Fruit fly (Drosophila melanogaster): ENCODE results near the gene betaTub85D.
A peak's percentile ranks its signal among the peaks of the same experiment; 100 is the strongest.

betaTub85D gene

dm6 chr3R:9370413-9370812 lies 39.7 kb downstream of the betaTub85D start (continued):
- TF ChIP-seq Bgb (GFP tag; IDR thresholded peaks at IDR 0.05; ENCODE audit: partially characterized antibody): no peak
- peak; percentile 53 for TF ChIP-seq sd (tag; optimal IDR thresholded peaks at IDR 0.05)
- TF ChIP-seq ato (GFP tag; IDR thresholded peaks at IDR 0.05; ENCODE audit: partially characterized antibody): no peak
- no peak for TF ChIP-seq CG15696 (tag; optimal IDR thresholded peaks at IDR 0.05)
- peak; percentile 64; the same call in 2 of the 3 replicates for TF ChIP-seq tgo (GFP tag; IDR thresholded peaks at IDR 0.05)
- TF ChIP-seq CG12104 (GFP tag; optimal IDR thresholded peaks at IDR 0.05): peak; percentile 10
- no peak for TF ChIP-seq disco-r (GFP tag; optimal IDR thresholded peaks at IDR 0.05)
- TF ChIP-seq ewg (GFP tag; optimal IDR thresholded peaks at IDR 0.05): no peak
- TF ChIP-seq CG3407 (GFP tag; optimal IDR thresholded peaks at IDR 0.05): no peak
- no peak for TF ChIP-seq sim (GFP tag; IDR thresholded peaks at IDR 0.05)
- peak; percentile 25 for TF ChIP-seq CG6765 (GFP tag; optimal IDR thresholded peaks at IDR 0.05)
- TF ChIP-seq ftz-f1 (GFP tag; optimal IDR thresholded peaks at IDR 0.05): no peak
- no peak for TF ChIP-seq CG18764 (GFP tag; optimal IDR thresholded peaks at IDR 0.05)
- no peak for TF ChIP-seq NC2α (GFP tag; optimal IDR thresholded peaks at IDR 0.05)
- TF ChIP-seq CG15479 (GFP tag; optimal IDR thresholded peaks at IDR 0.05): no peak
- peak; percentile 50 for TF ChIP-seq sisA (GFP tag; IDR thresholded peaks at IDR 0.05)
- no peak for TF ChIP-seq Doc2 (GFP tag; IDR thresholded peaks at IDR 0.05)
- TF ChIP-seq CG4360 (GFP tag; IDR thresholded peaks at IDR 0.05): no peak
- peak; percentile 15 for TF ChIP-seq CG9727 (GFP tag; optimal IDR thresholded peaks at IDR 0.05)
- TF ChIP-seq Oaz (GFP tag; IDR thresholded peaks at IDR 0.05): peak; percentile 31; the same call in 1 of the 2 replicates
- no peak for TF ChIP-seq CG2202 (tag; optimal IDR thresholded peaks at IDR 0.05)
- no peak for TF ChIP-seq oc (tag; optimal IDR thresholded peaks at IDR 0.05)
- TF ChIP-seq CG18619 (GFP tag; optimal IDR thresholded peaks at IDR 0.05): peak; percentile 6
- TF ChIP-seq kni (GFP tag; optimal IDR thresholded peaks at IDR 0.05): no peak
- no peak for TF ChIP-seq ab (GFP tag; optimal IDR thresholded peaks at IDR 0.05)
- peak; percentile 34 for TF ChIP-seq D19B (GFP tag; optimal IDR thresholded peaks at IDR 0.05)
- TF ChIP-seq CG9932 (GFP tag; IDR thresholded peaks at IDR 0.05): peak; percentile 69
- TF ChIP-seq slp2 (GFP tag; optimal IDR thresholded peaks at IDR 0.05): peak; percentile 12
- no peak for TF ChIP-seq HmgD (GFP tag; optimal IDR thresholded peaks at IDR 0.05)

DNA sequence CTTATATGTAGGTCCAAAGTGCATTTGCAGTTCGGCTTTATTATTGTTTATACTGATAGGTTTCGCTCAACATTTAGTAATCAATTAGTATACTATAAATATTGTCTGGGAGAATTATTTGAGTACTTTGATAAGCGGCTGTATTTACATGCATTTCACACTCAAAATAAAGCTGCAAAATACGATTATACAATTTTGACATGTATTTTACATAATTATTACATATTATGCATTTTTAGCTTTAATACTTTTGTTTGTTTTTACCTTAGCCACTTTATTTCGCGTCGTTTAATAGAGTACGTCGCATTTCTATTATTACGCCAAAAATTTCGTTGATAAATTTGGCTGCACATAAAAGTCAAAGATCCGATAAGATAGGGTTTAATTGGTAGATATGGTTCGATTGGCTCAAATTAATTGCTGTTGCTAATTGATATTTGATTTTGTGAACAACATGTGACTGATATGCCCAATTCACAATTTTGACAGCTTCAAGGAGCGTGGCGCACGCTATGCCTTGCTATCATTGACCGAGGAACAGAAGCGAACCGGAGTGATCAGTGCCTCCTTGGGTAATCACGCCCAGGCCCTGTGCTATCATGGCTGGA lies 44.1 kb downstream of the betaTub85D start:
- TF ChIP-seq nom (GFP tag; optimal IDR thresholded peaks at IDR 0.05): peak; percentile 52
- TF ChIP-seq CG6813 (GFP tag; optimal IDR thresholded peaks at IDR 0.05): peak; percentile 5
- peak in 1 of 2 experiments; percentile 20 for TF ChIP-seq Pdp1 (GFP tag; optimal IDR thresholded peaks at IDR 0.05)
- TF ChIP-seq sens-2 (GFP tag; IDR thresholded peaks at IDR 0.05): no peak
- peak; percentile 98 for TF ChIP-seq exex (tag; optimal IDR thresholded peaks at IDR 0.05)
- no peak for TF ChIP-seq Max (GFP tag; optimal IDR thresholded peaks at IDR 0.05)
- no peak for TF ChIP-seq Dip3 (GFP tag; optimal IDR thresholded peaks at IDR 0.05)
- TF ChIP-seq lbe (GFP tag; optimal IDR thresholded peaks at IDR 0.05): peak; percentile 12
- TF ChIP-seq CG34376 (GFP tag; optimal IDR thresholded peaks at IDR 0.05): peak; percentile 18
- no peak for TF ChIP-seq CG17802 (tag; optimal IDR thresholded peaks at IDR 0.05)
- TF ChIP-seq psq (GFP tag; optimal IDR thresholded peaks at IDR 0.05): no peak
- TF ChIP-seq Nf-YB (GFP tag; optimal IDR thresholded peaks at IDR 0.05): no peak
- TF ChIP-seq Mad (GFP tag; optimal IDR thresholded peaks at IDR 0.05): no peak

All from whole organism, embryonic.